Worm (Caenorhabditis elegans) whole organism, early embryonic: ENCODE data around the gene F42E11.3.

Experiments used
- F13C5.2 ChIP-seq: sonication (generic microtip); optimal IDR thresholded peaks from 2 replicates; lab custom pipeline; 2017; ENCODE audit warnings: mild to moderate bottlenecking, missing genetic modification characterization, inconsistent platforms, missing compliant biosample characterization
- tra-4 ChIP-seq: sonication (generic microtip); optimal IDR thresholded peaks from 2 replicates; lab custom pipeline; 2017; ENCODE audit warnings: missing genetic modification characterization, missing compliant biosample characterization

DNA sequence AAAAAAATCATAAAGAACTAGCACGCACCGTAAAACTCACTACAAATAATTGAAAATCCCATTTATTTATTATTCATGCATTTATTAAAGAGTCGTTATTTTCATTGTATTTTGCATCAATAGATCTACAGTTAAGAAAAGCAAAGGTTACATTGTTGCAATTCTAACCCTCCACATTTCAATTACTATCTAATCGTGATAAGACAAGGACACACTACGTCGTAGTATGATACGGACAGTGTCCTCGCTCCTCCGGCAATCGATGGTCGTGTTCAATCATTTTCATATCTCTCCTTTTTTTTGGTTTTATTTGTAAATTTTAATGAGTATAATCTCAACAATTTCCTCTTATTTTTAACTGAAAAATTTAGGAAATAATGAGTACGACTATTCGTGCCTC lies 17.5 kb upstream of the F42E11.3 start, which contains the start of gene prx-12:
- TF ChIP-seq tra-4 (no peak), F13C5.2 (tag; lab: Kevin White, UChicago) (no peak)
